Worm (Caenorhabditis elegans) whole organism, midembryonic: ENCODE results near the gene ubh-4.

Source experiments
- cog-1 ChIP-seq: sonication (generic microtip); optimal IDR thresholded peaks from 2 replicates; lab custom pipeline; 2016; ENCODE audit warnings: missing genetic modification characterization, missing compliant biosample characterization
- med-1 ChIP-seq: sonication (generic microtip); optimal IDR thresholded peaks from 2 replicates; lab custom pipeline; 2017; ENCODE audit warnings: missing genetic modification characterization, mild to moderate bottlenecking, missing compliant biosample characterization, antibody characterized with exemption, missing genetic modification reagents; ENCODE audit not compliant: insufficient read depth

DNA sequence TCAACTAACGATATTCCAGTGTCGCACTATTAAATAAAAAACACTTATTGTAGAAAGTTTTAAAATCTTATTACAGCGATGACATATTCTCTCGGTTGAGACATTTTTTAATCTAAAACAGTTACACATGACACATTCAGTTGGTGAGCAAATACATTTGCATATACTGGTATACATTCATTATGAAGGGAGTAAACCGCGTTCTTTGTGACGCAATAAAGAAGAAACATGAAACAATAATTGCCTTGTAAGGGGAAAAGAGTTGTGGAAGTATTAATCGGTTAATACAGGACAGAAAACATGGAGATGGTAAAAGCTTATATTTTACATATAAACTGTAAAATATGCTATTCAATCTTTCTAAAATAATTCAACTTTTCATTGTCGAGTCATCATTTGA, 11.9 kb upstream of the ubh-4 start:
- TF ChIP-seq cog-1 (no peak), med-1 (GFP tag; lab: Kevin White, UChicago) (no peak)
